Fruit fly (Drosophila melanogaster) whole organism, wandering third instar larva: ENCODE data around the gene Tbc1d8-9.

ENCODE experiments used
- Abd-B ChIP-seq: fragments of >200 bp; optimal IDR thresholded peaks from 2 replicates; lab custom pipeline; 2017; ENCODE audit warnings: missing biosample characterization, missing genetic modification characterization
- CG32264 ChIP-seq: fragments of 200-800 bp; sonication (Bioruptor generic); optimal IDR thresholded peaks from 2 replicates; lab custom pipeline; 2016; ENCODE audit warnings: missing biosample characterization, missing genetic modification characterization
- CG9705 ChIP-seq: fragments of 200-800 bp; sonication (Bioruptor generic); optimal IDR thresholded peaks from 2 replicates; lab custom pipeline; 2018; ENCODE audit warnings: missing biosample characterization, mild to moderate bottlenecking, missing genetic modification characterization
- CrebA ChIP-seq: fragments of 200-800 bp; sonication (Bioruptor generic); optimal IDR thresholded peaks from 2 replicates; lab custom pipeline; 2016; ENCODE audit warnings: missing biosample characterization, mild to moderate bottlenecking, missing genetic modification characterization, borderline replicate concordance
- Dif ChIP-seq: fragments of 200-275, 200-300 bp; sonication (Bioruptor generic); optimal IDR thresholded peaks from 2 replicates; lab custom pipeline; 2018; ENCODE audit warnings: missing biosample characterization, missing genetic modification characterization; ENCODE audit not compliant: partially characterized antibody
- Hnf4 ChIP-seq: fragments of 200-800 bp; sonication (Bioruptor generic); optimal IDR thresholded peaks from 2 replicates; lab custom pipeline; 2016; ENCODE audit warnings: missing biosample characterization, mild to moderate bottlenecking, missing genetic modification characterization
- Hr83 ChIP-seq: fragments of 200-300 bp; sonication (Bioruptor generic); optimal IDR thresholded peaks from 2 replicates; lab custom pipeline; 2016; ENCODE audit warnings: missing biosample characterization, mild to moderate bottlenecking, missing genetic modification characterization, moderate library complexity; ENCODE audit not compliant: poor library complexity, severe bottlenecking
- Jra ChIP-seq: sonication (Bioruptor generic); optimal IDR thresholded peaks from 2 replicates; lab custom pipeline; 2016; ENCODE audit warnings: missing biosample characterization, missing genetic modification characterization
- Mio ChIP-seq: sonication (Bioruptor generic); optimal IDR thresholded peaks from 2 replicates; lab custom pipeline; 2016; ENCODE audit warnings: missing biosample characterization, missing genetic modification characterization
- N ChIP-seq: fragments of >200 bp; optimal IDR thresholded peaks from 2 replicates; lab custom pipeline; 2018; ENCODE audit warnings: missing biosample characterization, missing external identifiers, missing genetic modification characterization
- OdsH ChIP-seq: fragments of 200-800 bp; sonication (Bioruptor generic); optimal IDR thresholded peaks from 2 replicates; lab custom pipeline; 2016; ENCODE audit warnings: missing biosample characterization, mild to moderate bottlenecking, missing genetic modification characterization
- Rel ChIP-seq, 2 experiments: fragments of 200-800 bp; sonication (Bioruptor generic) in 1 of 2; optimal IDR thresholded peaks; 2 replicates in 1 of 2; 3 replicates in 1 of 2; lab custom pipeline; 2016 to 2019; ENCODE audit warnings: mild to moderate bottlenecking in 2 of 2, missing biosample characterization in 2 of 2, missing genetic modification characterization in 2 of 2, moderate library complexity in 1 of 2
- Sp1 ChIP-seq: fragments of 200-800 bp; sonication (Bioruptor generic); optimal IDR thresholded peaks from 3 replicates; lab custom pipeline; 2019; ENCODE audit warnings: missing biosample characterization, mild to moderate bottlenecking, missing genetic modification characterization, moderate library complexity
- br ChIP-seq: fragments of 200-800 bp; sonication (Bioruptor generic); optimal IDR thresholded peaks from 2 replicates; lab custom pipeline; 2016; ENCODE audit warnings: missing biosample characterization, missing genetic modification characterization
- brk ChIP-seq: fragments of 200-800 bp; sonication (Bioruptor generic); optimal IDR thresholded peaks from 2 replicates; lab custom pipeline; 2016; ENCODE audit warnings: missing biosample characterization, mild to moderate bottlenecking, missing genetic modification characterization
- dsf ChIP-seq: sonication (Bioruptor generic); optimal IDR thresholded peaks from 2 replicates; lab custom pipeline; 2016; ENCODE audit warnings: missing biosample characterization, missing genetic modification characterization, borderline replicate concordance
- ey ChIP-seq: fragments of 200-800 bp; sonication (Bioruptor generic); optimal IDR thresholded peaks from 2 replicates; lab custom pipeline; 2016; ENCODE audit warnings: missing biosample characterization, missing genetic modification characterization
- foxo ChIP-seq, 2 experiments: fragments of 200-800 bp; sonication (Bioruptor generic); optimal IDR thresholded peaks; 2 replicates in 1 of 2; 3 replicates in 1 of 2; lab custom pipeline; 2016 to 2017; ENCODE audit warnings: missing biosample characterization in 2 of 2, missing genetic modification characterization in 2 of 2
- jim ChIP-seq: fragments of 175-275, 200-325 bp; sonication (Bioruptor generic); optimal IDR thresholded peaks from 2 replicates; lab custom pipeline; 2016; ENCODE audit warnings: missing biosample characterization, mild to moderate bottlenecking, missing genetic modification characterization
- pan ChIP-seq: fragments of >200 bp; optimal IDR thresholded peaks from 2 replicates; lab custom pipeline; 2017
- psq ChIP-seq: fragments of 200-800 bp; sonication (Bioruptor generic); optimal IDR thresholded peaks from 3 replicates; lab custom pipeline; 2017; ENCODE audit warnings: missing biosample characterization, mild to moderate bottlenecking, missing genetic modification characterization, moderate library complexity
- rgr ChIP-seq: fragments of 200-800 bp; sonication (Bioruptor generic); optimal IDR thresholded peaks from 3 replicates; lab custom pipeline; 2016; ENCODE audit warnings: missing biosample characterization, mild to moderate bottlenecking, missing genetic modification characterization
- sage ChIP-seq: fragments of 200-800 bp; sonication (Bioruptor generic); optimal IDR thresholded peaks from 2 replicates; lab custom pipeline; 2016; ENCODE audit warnings: missing biosample characterization, mild to moderate bottlenecking, missing genetic modification characterization
- tai ChIP-seq: sonication (Bioruptor generic); optimal IDR thresholded peaks from 2 replicates; lab custom pipeline; 2016; ENCODE audit warnings: missing biosample characterization, missing genetic modification characterization
- usp ChIP-seq: fragments of >200 bp; optimal IDR thresholded peaks from 2 replicates; lab custom pipeline; 2017; ENCODE audit warnings: missing biosample characterization, missing genetic modification characterization
- woc ChIP-seq: sonication (Bioruptor generic); optimal IDR thresholded peaks from 2 replicates; lab custom pipeline; 2016; ENCODE audit warnings: missing biosample characterization, mild to moderate bottlenecking, missing genetic modification characterization

Tbc1d8-9 gene

DNA sequence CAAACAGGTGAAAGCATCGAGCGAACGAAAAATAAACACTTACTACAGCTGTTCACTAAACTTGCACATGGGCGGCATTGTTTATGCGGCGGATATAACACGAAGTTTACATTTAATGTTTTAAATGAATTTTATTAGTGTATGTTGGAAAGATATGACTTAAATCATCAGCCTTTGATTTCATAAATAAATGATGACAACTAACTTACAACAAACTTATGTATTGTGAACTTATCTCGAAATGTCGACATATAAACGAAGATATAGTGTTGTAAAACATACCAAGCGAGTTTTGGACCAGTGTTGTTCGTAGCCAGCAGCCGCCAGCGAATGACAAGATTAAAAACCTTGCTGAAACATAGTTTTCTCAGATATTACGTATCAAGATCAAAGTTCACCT lies 39.1 kb downstream of the Tbc1d8-9 start, which contains the start of the genes CG11309 and CG7632 (continued):
- peak; percentile 99 for TF ChIP-seq sage (GFP tag; lab: Kevin White, UChicago)

DNA sequence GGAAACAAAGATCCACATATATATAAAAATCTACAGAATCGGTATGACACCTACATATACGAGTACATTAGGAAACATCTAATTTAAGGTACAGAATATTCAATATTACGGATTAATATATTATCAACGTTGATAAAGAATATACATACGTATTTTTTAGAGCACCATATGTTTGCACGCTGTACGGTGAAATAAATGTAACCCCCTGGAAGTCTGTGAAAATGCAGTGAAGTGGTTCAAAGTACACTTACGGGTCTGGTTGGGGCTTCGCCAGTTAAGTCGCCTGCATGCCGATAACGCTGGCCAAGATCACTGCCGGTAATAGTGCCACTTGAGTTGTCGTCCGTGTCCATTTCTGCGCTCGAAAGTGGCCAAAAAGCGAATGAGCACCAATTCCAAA lies 39.9 kb downstream of the Tbc1d8-9 start:
- TF ChIP-seq Dif (peak; percentile 28), jim (GFP tag; lab: Kevin White, UChicago) (no peak), brk (GFP tag; lab: Kevin White, UChicago) (no peak), Hnf4 (GFP tag; lab: Kevin White, UChicago) (peak; percentile 35)
- TF ChIP-seq, all 38 proteins: peak for 2

DNA sequence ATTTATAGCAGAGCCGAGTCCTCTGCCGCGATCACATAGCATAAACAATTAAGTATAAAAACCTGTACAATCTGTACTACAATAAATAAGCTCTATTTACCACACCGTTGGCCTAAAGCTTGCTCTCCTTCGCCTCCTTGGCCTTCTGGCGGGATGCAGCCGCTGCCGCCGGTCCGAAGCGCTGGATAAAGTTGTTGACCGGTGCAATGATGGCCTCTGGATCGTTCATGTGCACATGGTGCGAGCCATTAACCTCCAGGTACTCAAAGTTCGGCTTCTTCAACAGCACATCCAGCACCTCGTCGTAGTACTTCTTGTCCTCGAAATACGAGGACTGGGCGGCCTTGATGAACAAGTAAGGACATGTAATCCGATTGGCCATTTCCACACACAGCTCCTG lies 41.0 kb downstream of the Tbc1d8-9 start:
- no peak for TF ChIP-seq brk (GFP tag; lab: Kevin White, UChicago)
- TF ChIP-seq CrebA (GFP tag; lab: Kevin White, UChicago), result no peak
- TF ChIP-seq Rel (GFP tag; optimal IDR thresholded peaks at IDR 0.05; lab: Kevin White, UChicago), result no peak
- TF ChIP-seq Rel (tag; optimal IDR thresholded peaks at IDR 0.05; lab: Kevin White, UChicago), result no peak
- TF ChIP-seq Sp1, result no peak
- TF ChIP-seq, all 38 proteins: peak for 0

DNA sequence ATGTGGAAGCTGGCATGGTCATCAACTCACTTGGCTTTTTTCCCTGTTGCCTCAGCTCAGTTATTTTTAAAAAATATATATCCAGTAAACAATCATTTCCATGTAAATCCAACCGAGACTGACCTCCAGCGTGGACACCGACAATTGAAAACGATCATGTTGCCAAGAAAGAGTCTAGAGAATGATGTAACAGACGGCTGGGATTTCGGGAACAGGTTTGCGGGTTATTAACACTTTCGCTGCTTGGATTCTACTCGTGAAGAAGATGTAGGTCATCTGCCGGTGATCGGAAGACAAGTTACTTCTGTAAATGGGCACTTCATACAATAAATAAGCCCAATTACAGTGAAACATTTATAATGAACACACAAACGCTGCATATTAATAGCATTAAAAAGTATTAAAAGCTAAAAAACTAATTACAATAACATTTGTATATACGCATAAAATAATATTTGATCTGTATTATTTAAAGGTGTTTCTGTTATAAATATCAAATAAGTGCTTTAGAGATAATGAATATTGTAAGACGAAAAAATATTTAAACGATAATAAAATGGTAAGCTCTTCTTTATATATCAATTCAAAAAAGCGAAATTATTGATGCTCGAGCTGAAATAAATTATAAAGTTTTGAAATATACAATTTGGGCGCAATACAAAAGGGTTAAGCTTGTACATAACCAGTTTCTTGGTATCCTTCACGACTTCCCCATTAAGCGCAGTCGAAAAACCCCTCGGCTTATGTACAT lies 41.6 kb downstream of the Tbc1d8-9 start:
- TF ChIP-seq tai (no peak), psq (no peak), Abd-B (GFP tag; lab: Kevin White, UChicago) (no peak), ey (GFP tag; lab: Kevin White, UChicago) (no peak), Mio (GFP tag; lab: Kevin White, UChicago) (no peak), brk (GFP tag; lab: Kevin White, UChicago) (no peak), pan (lab: Kevin White, UChicago) (no peak), Jra (GFP tag; lab: Kevin White, UChicago) (no peak), CG32264 (no peak), Hr83 (GFP tag; lab: Kevin White, UChicago) (no peak), foxo (GFP tag; optimal IDR thresholded peaks at IDR 0.05; lab: Kevin White, UChicago) (no peak), woc (GFP tag; lab: Kevin White, UChicago) (no peak)
- TF ChIP-seq, all 38 proteins: peak for 0

DNA sequence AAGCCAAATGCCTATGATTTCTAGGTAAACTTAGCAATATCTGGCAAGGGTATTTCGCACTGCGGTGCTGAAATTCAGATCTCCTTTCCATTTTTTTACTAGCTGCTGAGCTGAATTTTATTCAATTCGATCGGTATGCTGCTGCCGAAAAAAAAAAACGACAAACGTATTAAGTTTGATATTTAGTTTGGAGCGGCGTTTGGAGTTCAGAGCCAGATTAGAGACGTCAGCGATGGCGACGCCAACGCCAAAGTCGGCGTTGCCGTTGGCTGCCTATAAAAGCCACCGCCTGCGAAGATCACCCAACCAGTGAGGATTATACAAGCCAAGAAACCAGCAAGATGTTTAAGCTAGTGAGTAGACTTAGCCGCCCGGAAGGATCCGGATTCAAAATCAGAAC lies 43.2 kb downstream of the Tbc1d8-9 start, which contains the start of gene Cpr78Cc:
Gene Cpr78Cc (plus strand): TSS at position 301 of the 400 bp plus-strand sequence.
- no peak for TF ChIP-seq Abd-B (GFP tag; lab: Kevin White, UChicago)
- TF ChIP-seq dsf (GFP tag; lab: Kevin White, UChicago), result no peak
- no peak for TF ChIP-seq Hr83 (GFP tag; lab: Kevin White, UChicago)

DNA sequence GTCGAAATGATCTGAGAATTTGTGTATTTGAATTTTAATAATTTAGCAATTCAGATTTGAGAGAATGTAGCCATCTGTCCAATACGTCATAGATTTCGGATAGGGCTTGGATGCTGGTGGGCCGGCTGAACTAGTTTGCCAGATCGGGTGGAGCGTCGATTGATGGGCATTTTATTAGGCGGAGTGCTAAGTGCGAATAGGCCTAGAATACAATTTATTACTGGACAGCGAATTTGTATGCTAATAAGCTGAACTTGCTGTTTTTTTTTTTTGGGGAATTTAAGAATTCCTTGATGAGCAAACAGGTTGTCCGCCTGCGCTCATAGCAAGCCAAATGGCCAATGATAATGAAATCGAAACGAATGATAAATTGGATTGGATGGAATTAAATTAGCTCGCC lies 44.3 kb downstream of the Tbc1d8-9 start:
- TF ChIP-seq pan (lab: Kevin White, UChicago), result no peak
- TF ChIP-seq foxo (GFP tag; optimal IDR thresholded peaks at IDR 0.05; lab: Kevin White, UChicago), result no peak
- TF ChIP-seq rgr (GFP tag; lab: Kevin White, UChicago), result no peak
- TF ChIP-seq usp (GFP tag; lab: Kevin White, UChicago), result no peak
- TF ChIP-seq br, result no peak
- TF ChIP-seq sage (GFP tag; lab: Kevin White, UChicago), result no peak
- no peak for TF ChIP-seq CG9705 (GFP tag; lab: Kevin White, UChicago)
- TF ChIP-seq OdsH (GFP tag; lab: Kevin White, UChicago), result no peak
- no peak for TF ChIP-seq psq
- TF ChIP-seq woc (GFP tag; lab: Kevin White, UChicago), result no peak
- no peak for TF ChIP-seq tai
- TF ChIP-seq CrebA (GFP tag; lab: Kevin White, UChicago), result no peak
- no peak for TF ChIP-seq dsf (GFP tag; lab: Kevin White, UChicago)
- TF ChIP-seq ey (GFP tag; lab: Kevin White, UChicago), result no peak
- no peak for TF ChIP-seq Mio (GFP tag; lab: Kevin White, UChicago)
- TF ChIP-seq N (GFP tag; lab: Kevin White, UChicago), result no peak
- TF ChIP-seq, all 38 proteins: peak for 0
